Worm (Caenorhabditis elegans) whole organism, L1 larva: ENCODE results near the gene zer-1.
A peak's percentile ranks its signal among the peaks of the same experiment; 100 is the strongest.

Source experiments
- C16A3.4 ChIP-seq: fragments of 150-350 bp; optimal IDR thresholded peaks from 2 replicates; lab custom pipeline; 2014; ENCODE audit warnings: missing biosample characterization, missing genetic modification characterization
- Y116A8C.19 ChIP-seq: sonication (generic microtip); optimal IDR thresholded peaks from 2 replicates; lab custom pipeline; 2016; ENCODE audit warnings: missing compliant biosample characterization, missing genetic modification characterization, borderline replicate concordance
- aha-1 ChIP-seq: fragments of 150-350 bp; optimal IDR thresholded peaks from 2 replicates; lab custom pipeline; 2014; ENCODE audit warnings: missing biosample characterization, missing genetic modification characterization
- ama-1 ChIP-seq: fragments of 150-350 bp; optimal IDR thresholded peaks from 2 replicates; lab custom pipeline; 2014
- blmp-1 ChIP-seq: fragments of 150-350 bp; optimal IDR thresholded peaks from 2 replicates; lab custom pipeline; 2014; ENCODE audit warnings: missing biosample characterization, missing genetic modification characterization
- ceh-8 ChIP-seq: fragments of 200-800 bp; sonication (Bioruptor generic); optimal IDR thresholded peaks from 2 replicates; lab custom pipeline; 2018; ENCODE audit warnings: mild to moderate bottlenecking, missing genetic modification characterization, moderate library complexity, missing compliant biosample characterization
- ceh-82 ChIP-seq, 3 experiments: fragments of 150-350 bp in 1 of 3; sonication (generic microtip) in 2 of 3; optimal IDR thresholded peaks; 2 replicates each; lab custom pipeline; 2014 to 2017; ENCODE audit warnings: missing biosample characterization in 3 of 3, missing genetic modification characterization in 3 of 3
- ceh-88 ChIP-seq: fragments of 200-800 bp; sonication (Bioruptor generic); IDR thresholded peaks from 2 replicates; pipeline ENCODE4 v1.3.6; 2022; ENCODE audit warnings: missing genetic modification characterization, missing compliant biosample characterization
- ces-1 ChIP-seq: fragments of 150-350 bp; optimal IDR thresholded peaks from 2 replicates; lab custom pipeline; 2014; ENCODE audit warnings: missing biosample characterization, missing genetic modification reagents, missing genetic modification characterization
- dpl-1 ChIP-seq, 3 experiments: fragments of 150-350 bp in 2 of 3; sonication (generic microtip) in 1 of 3; optimal IDR thresholded peaks; 2 replicates each; lab custom pipeline; 2014 to 2017; ENCODE audit warnings: missing biosample characterization in 3 of 3, missing genetic modification characterization in 3 of 3, missing genetic modification reagents in 3 of 3
- efl-1 ChIP-seq, 4 experiments: fragments of 150-350 bp; optimal IDR thresholded peaks in 3 of 4; peaks in 1 of 4; 1 replicate in 1 of 4; 2 replicates in 3 of 4; lab custom pipeline; 2014; ENCODE audit warnings: missing biosample characterization in 2 of 4, missing genetic modification characterization in 2 of 4, missing genetic modification reagents in 2 of 4
- egl-13 ChIP-seq: sonication (generic microtip); optimal IDR thresholded peaks from 2 replicates; lab custom pipeline; 2016; ENCODE audit warnings: missing genotype, missing genetic modification reagents, missing genetic modification characterization, missing compliant biosample characterization
- egl-27 ChIP-seq, 2 experiments: fragments of 150-350 bp in 1 of 2; sonication (generic microtip); optimal IDR thresholded peaks; 3 replicates each; lab custom pipeline; 2017 to 2018; ENCODE audit warnings: missing biosample characterization in 2 of 2, missing genetic modification characterization in 2 of 2, missing genetic modification reagents in 2 of 2
- hlh-17 ChIP-seq: fragments of 200-800 bp; sonication (Bioruptor generic); optimal IDR thresholded peaks from 2 replicates; lab custom pipeline; 2018; ENCODE audit warnings: missing genetic modification characterization, mild to moderate bottlenecking, missing compliant biosample characterization, moderate library complexity, borderline replicate concordance
- hlh-4 ChIP-seq: sonication (generic microtip); optimal IDR thresholded peaks from 2 replicates; lab custom pipeline; 2016; ENCODE audit warnings: mild to moderate bottlenecking, missing genetic modification characterization, missing compliant biosample characterization
- jun-1 ChIP-seq: fragments of 150-350 bp; optimal IDR thresholded peaks from 2 replicates; lab custom pipeline; 2014; ENCODE audit warnings: missing biosample characterization, missing genetic modification reagents, missing genetic modification characterization
- lin-13 ChIP-seq: fragments of 150-350 bp; optimal IDR thresholded peaks from 2 replicates; lab custom pipeline; 2014; ENCODE audit warnings: missing biosample characterization, missing genetic modification reagents, missing genetic modification characterization
- lin-14 ChIP-seq: fragments of 200-800 bp; sonication (Bioruptor generic); optimal IDR thresholded peaks from 2 replicates; lab custom pipeline; 2018; ENCODE audit warnings: mild to moderate bottlenecking, missing genetic modification characterization, moderate library complexity, missing compliant biosample characterization
- lin-15B ChIP-seq: fragments of 150-350 bp; sonication (generic microtip); optimal IDR thresholded peaks from 3 replicates; lab custom pipeline; 2014; ENCODE audit warnings: missing biosample characterization, missing genetic modification characterization
- lin-35 ChIP-seq, 2 experiments: fragments of 150-350 bp; optimal IDR thresholded peaks; 2 replicates each; lab custom pipeline; 2014; ENCODE audit warnings: missing biosample characterization in 2 of 2, missing genetic modification characterization in 2 of 2, missing genetic modification reagents in 2 of 2
- lir-3 ChIP-seq: sonication (generic microtip); optimal IDR thresholded peaks from 2 replicates; lab custom pipeline; 2016; ENCODE audit warnings: mild to moderate bottlenecking, missing genetic modification characterization, moderate library complexity, missing compliant biosample characterization; ENCODE audit not compliant: poor library complexity
- nhr-19 ChIP-seq: fragments of 200-800 bp; sonication (Bioruptor generic); conservative IDR thresholded peaks from 2 replicates; pipeline ENCODE4 v1.3.6; 2022; ENCODE audit warnings: missing genetic modification characterization, missing compliant biosample characterization
- nhr-20 ChIP-seq: sonication (generic microtip); optimal IDR thresholded peaks from 2 replicates; lab custom pipeline; 2016; ENCODE audit warnings: mild to moderate bottlenecking, missing genetic modification characterization, missing compliant biosample characterization
- nhr-47 ChIP-seq: sonication (generic microtip); optimal IDR thresholded peaks from 2 replicates; lab custom pipeline; 2016; ENCODE audit warnings: mild to moderate bottlenecking, missing genetic modification characterization, moderate library complexity, missing compliant biosample characterization
- nhr-71 ChIP-seq: sonication (generic microtip); optimal IDR thresholded peaks from 2 replicates; lab custom pipeline; 2016; ENCODE audit warnings: mild to moderate bottlenecking, missing genetic modification characterization, moderate library complexity, missing compliant biosample characterization
- pax-3 ChIP-seq: fragments of 200-800 bp; sonication (Bioruptor generic); optimal IDR thresholded peaks from 2 replicates; lab custom pipeline; 2018; ENCODE audit warnings: mild to moderate bottlenecking, missing genetic modification characterization, moderate library complexity, missing compliant biosample characterization
- snu-23 ChIP-seq: sonication (generic microtip); optimal IDR thresholded peaks from 2 replicates; lab custom pipeline; 2016; ENCODE audit warnings: missing genetic modification characterization, missing compliant biosample characterization
- sptf-1 ChIP-seq: fragments of 150-350 bp; optimal IDR thresholded peaks from 2 replicates; lab custom pipeline; 2014; ENCODE audit warnings: missing biosample characterization, missing genetic modification characterization
- swsn-7 ChIP-seq: sonication (generic microtip); optimal IDR thresholded peaks from 2 replicates; lab custom pipeline; 2016; ENCODE audit warnings: missing genetic modification characterization, missing compliant biosample characterization
- tlp-1 ChIP-seq: fragments of 150-350 bp; optimal IDR thresholded peaks from 2 replicates; lab custom pipeline; 2014; ENCODE audit warnings: missing biosample characterization, missing genetic modification characterization
- vab-15 ChIP-seq: sonication (generic microtip); optimal IDR thresholded peaks from 2 replicates; lab custom pipeline; 2017; ENCODE audit warnings: missing genotype, mild to moderate bottlenecking, missing genetic modification characterization, missing compliant biosample characterization
- zag-1 ChIP-seq: fragments of 150-350 bp; optimal IDR thresholded peaks from 2 replicates; lab custom pipeline; 2014; ENCODE audit warnings: missing biosample characterization, missing genetic modification characterization
- ztf-11 ChIP-seq, 2 experiments: sonication (generic microtip); optimal IDR thresholded peaks; 2 replicates each; lab custom pipeline; 2016 to 2017; ENCODE audit warnings: missing genetic modification characterization in 2 of 2, missing biosample characterization in 1 of 2, missing compliant biosample characterization in 1 of 2

Gene zer-1

ce11 chrIII:907990-908389 lies 21.4 kb upstream of the zer-1 start (continued):
- peak; percentile 71 for TF ChIP-seq jun-1
- no peak for TF ChIP-seq hlh-4 (tag; lab: Kevin White, UChicago)
- TF ChIP-seq sptf-1 (tag; lab: Kevin White, UChicago) = no peak
- no peak for TF ChIP-seq ceh-82 (tag; optimal IDR thresholded peaks at IDR 0.05; lab: Kevin White, UChicago)
- no peak for TF ChIP-seq pax-3 (tag; lab: Kevin White, UChicago)
- TF ChIP-seq lir-3 (tag; lab: Kevin White, UChicago) = no peak
- TF ChIP-seq tlp-1 (tag; lab: Kevin White, UChicago) = no peak
- TF ChIP-seq zag-1 (tag; lab: Kevin White, UChicago) = no peak
- no peak for TF ChIP-seq lin-13 (GFP tag; lab: Kevin White, UChicago)

ce11 chrIII:907311-907710 lies 20.7 kb upstream of the zer-1 start, which contains the start of gene F23H11.4:
F23H11.4 (minus strand) TSS chrIII:907539.
- TF ChIP-seq ces-1 (GFP tag; lab: Kevin White, UChicago) (no peak), ztf-11 (tag; optimal IDR thresholded peaks at IDR 0.05; lab: Kevin White, UChicago) (no peak), nhr-19 (GFP tag; lab: Robert Waterston, UW) (no peak), zag-1 (tag; lab: Kevin White, UChicago) (no peak), efl-1 (optimal IDR thresholded peaks at IDR 0.05; lab: Kevin White, UChicago) (no peak), efl-1 (GFP tag; optimal IDR thresholded peaks at IDR 0.05 in 1 of 2; lab: Kevin White, UChicago) (peak in 1 of 2 experiments; percentile 71), ceh-8 (GFP tag; lab: Kevin White, UChicago) (no peak), ceh-88 (GFP tag; lab: Robert Waterston, UW) (no peak)

DNA sequence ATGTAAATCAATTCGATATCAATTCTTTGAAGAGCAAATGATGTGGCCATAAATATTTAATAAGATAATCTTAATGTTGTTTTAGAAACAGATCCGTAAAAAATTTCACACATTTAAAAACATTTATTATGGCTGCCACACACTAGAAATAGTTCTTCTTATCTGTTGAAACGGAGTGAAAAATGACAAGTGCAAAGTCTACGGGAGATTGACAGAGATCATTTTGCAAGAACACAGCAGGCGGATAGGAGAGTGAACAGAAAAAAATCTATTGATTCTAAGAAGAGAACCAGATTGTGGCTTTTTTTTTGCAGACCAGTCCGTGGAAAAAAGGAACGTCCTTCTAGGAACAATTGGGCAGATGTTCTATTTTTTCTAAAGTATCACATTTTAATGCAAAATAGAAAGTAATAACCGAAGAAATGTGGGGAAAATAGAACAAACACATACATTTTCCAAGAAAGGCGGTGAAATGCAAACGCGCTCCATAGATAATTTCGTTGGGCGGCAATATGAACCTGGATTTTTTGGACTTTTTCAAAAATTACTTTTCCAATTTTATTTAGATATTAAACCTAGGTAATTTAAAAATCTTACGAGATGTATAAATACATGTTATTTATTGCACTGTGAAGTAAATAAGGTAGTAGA lies 15.1 kb upstream of the zer-1 start:
- TF ChIP-seq hlh-17 (no peak), dpl-1 (GFP tag; optimal IDR thresholded peaks at IDR 0.05; lab: Kevin White, UChicago) (peak; percentile 61 to 81 (median 73)), tlp-1 (tag; lab: Kevin White, UChicago) (no peak), nhr-71 (tag; lab: Kevin White, UChicago) (peak; percentile 36), vab-15 (tag; lab: Kevin White, UChicago) (no peak), lin-15B (tag; lab: Kevin White, UChicago) (peak; percentile 42), blmp-1 (tag; lab: Kevin White, UChicago) (peak; percentile 9), swsn-7 (no peak), egl-27 (tag; optimal IDR thresholded peaks at IDR 0.05; lab: Kevin White, UChicago) (no peak), egl-13 (tag; lab: Kevin White, UChicago) (no peak), nhr-47 (tag; lab: Kevin White, UChicago) (peak; percentile 4), ces-1 (GFP tag; lab: Kevin White, UChicago) (no peak), efl-1 (optimal IDR thresholded peaks at IDR 0.05; lab: Kevin White, UChicago) (peak; percentile 55 to 70), efl-1 (GFP tag; optimal IDR thresholded peaks at IDR 0.05 in 1 of 2; lab: Kevin White, UChicago) (peak; percentile 78 to 97), ama-1 (lab: Kevin White, UChicago) (no peak), C16A3.4 (tag; lab: Kevin White, UChicago) (peak; percentile 15), snu-23 (GFP tag; lab: Kevin White, UChicago) (peak; percentile 3), nhr-20 (tag; lab: Kevin White, UChicago) (peak; percentile 6), lin-35 (GFP tag; optimal IDR thresholded peaks at IDR 0.05; lab: Kevin White, UChicago) (peak; percentile 42 to 87), lin-14 (no peak), aha-1 (no peak)
- TF ChIP-seq, all 84 proteins: peak for 10

- TF ChIP-seq Y116A8C.19 (no peak), efl-1 (optimal IDR thresholded peaks at IDR 0.05; lab: Kevin White, UChicago) (no peak), efl-1 (GFP tag; optimal IDR thresholded peaks at IDR 0.05 in 1 of 2; lab: Kevin White, UChicago) (peak in 1 of 2 experiments; percentile 90)
- TF ChIP-seq, all 84 proteins: peak for 1
These were observed 14.6 kb upstream of the zer-1 start, which contains the start of gene sucl-2 for ce11 chrIII:901148-901547. sucl-2 (minus strand) TSS chrIII:901412.
